Fruit fly (Drosophila melanogaster): ENCODE results near the gene CG33116.

CG33116 gene

dm6 chr2L:19586436-19587333, 53.4 kb downstream of the CG33116 start, which contains the start of gene Lar (continued):
- no peak for TF ChIP-seq Scr (GFP tag; IDR thresholded peaks at IDR 0.05; ENCODE audit: partially characterized antibody)
- TF ChIP-seq YL-1 (GFP tag; optimal IDR thresholded peaks at IDR 0.05) = peak; percentile 15
- TF ChIP-seq CG14965 (GFP tag; optimal IDR thresholded peaks at IDR 0.05; ENCODE audit: borderline replicate concordance) = no peak
